Fruit fly (Drosophila melanogaster) whole organism, prepupa: ENCODE data around the gene Argl.

Experiments
- CG16779 ChIP-seq: fragments of 200-800 bp; sonication (Bioruptor generic); optimal IDR thresholded peaks from 3 replicates; lab custom pipeline; 2017; ENCODE audit warnings: missing biosample characterization, mild to moderate bottlenecking, missing genetic modification characterization
- CG3919 ChIP-seq: fragments of 200-800 bp; sonication (Bioruptor generic); optimal IDR thresholded peaks from 3 replicates; lab custom pipeline; 2016; ENCODE audit warnings: missing biosample characterization, missing genetic modification characterization
- CG6854 ChIP-seq: fragments of 200-800 bp; sonication (Bioruptor generic); optimal IDR thresholded peaks from 2 replicates; lab custom pipeline; 2017; ENCODE audit warnings: missing biosample characterization, mild to moderate bottlenecking, missing genetic modification characterization
- Hr38 ChIP-seq: sonication (Bioruptor generic); optimal IDR thresholded peaks from 2 replicates; lab custom pipeline; 2016; ENCODE audit warnings: missing biosample characterization, missing genetic modification characterization
- Smox ChIP-seq: fragments of 200-800 bp; sonication (Bioruptor generic); optimal IDR thresholded peaks from 3 replicates; lab custom pipeline; 2016; ENCODE audit warnings: missing biosample characterization, missing genetic modification characterization
- achi ChIP-seq: fragments of 200-800 bp; sonication (Bioruptor generic); optimal IDR thresholded peaks from 3 replicates; lab custom pipeline; 2016; ENCODE audit warnings: missing biosample characterization, missing genetic modification characterization
- dac ChIP-seq: fragments of 200-800 bp; sonication (Bioruptor generic); optimal IDR thresholded peaks from 2 replicates; lab custom pipeline; 2017; ENCODE audit warnings: missing biosample characterization, mild to moderate bottlenecking, missing genetic modification characterization
- spab ChIP-seq: fragments of 200-800 bp; sonication (Bioruptor generic); optimal IDR thresholded peaks from 2 replicates; lab custom pipeline; 2017; ENCODE audit warnings: missing biosample characterization, mild to moderate bottlenecking, missing genetic modification characterization, missing genetic modification reagents
- vri ChIP-seq: fragments of 200-800 bp; sonication (Bioruptor generic); optimal IDR thresholded peaks from 3 replicates; lab custom pipeline; 2016; ENCODE audit warnings: missing biosample characterization, mild to moderate bottlenecking, missing genetic modification characterization

- TF ChIP-seq Hr38 (GFP tag; lab: Kevin White, UChicago) (no peak), achi (GFP tag; lab: Kevin White, UChicago) (no peak), CG16779 (tag; lab: Kevin White, UChicago) (no peak), CG3919 (GFP tag; lab: Kevin White, UChicago) (no peak), spab (GFP tag; lab: Kevin White, UChicago) (no peak), Smox (GFP tag; lab: Kevin White, UChicago) (no peak), CG6854 (GFP tag; lab: Kevin White, UChicago) (no peak), dac (no peak), vri (GFP tag; lab: Kevin White, UChicago) (no peak)
Measured at dm6 chr2L:8962254-8962653, 20.3 kb upstream of the Argl start, which contains the start of the genes CG9525 and CG32985.
